Worm (Caenorhabditis elegans) whole organism, L2 larva: Measurements from ENCODE around the gene K09H11.11.

Experiments
- C34F6.9 ChIP-seq: fragments of 150-350 bp; optimal IDR thresholded peaks from 2 replicates; lab custom pipeline; 2014; ENCODE audit warnings: missing biosample characterization, missing genetic modification characterization
- elt-1 ChIP-seq: fragments of 150-350 bp; optimal IDR thresholded peaks from 2 replicates; lab custom pipeline; 2014; ENCODE audit warnings: missing biosample characterization, missing genetic modification characterization
- lin-13 ChIP-seq: fragments of 150-350 bp; optimal IDR thresholded peaks from 2 replicates; lab custom pipeline; 2014; ENCODE audit warnings: missing biosample characterization, missing genetic modification reagents, missing genetic modification characterization
- lsy-2 ChIP-seq, 2 experiments: fragments of 150-350 bp in 1 of 2; sonication (generic microtip) in 1 of 2; optimal IDR thresholded peaks; 2 replicates each; lab custom pipeline; 2014 to 2017; ENCODE audit warnings: missing biosample characterization in 2 of 2, missing genetic modification characterization in 2 of 2
- nhr-12 ChIP-seq: fragments of 150-350 bp; optimal IDR thresholded peaks from 2 replicates; lab custom pipeline; 2014; ENCODE audit warnings: missing biosample characterization, missing genetic modification characterization
- nhr-129 ChIP-seq: fragments of 150-350 bp; optimal IDR thresholded peaks from 2 replicates; lab custom pipeline; 2014; ENCODE audit warnings: missing biosample characterization, missing genetic modification characterization
- nhr-237 ChIP-seq: fragments of 150-350 bp; optimal IDR thresholded peaks from 2 replicates; lab custom pipeline; 2014; ENCODE audit warnings: missing biosample characterization, missing genetic modification characterization
- unc-39 ChIP-seq: fragments of 150-350 bp; optimal IDR thresholded peaks from 2 replicates; lab custom pipeline; 2014; ENCODE audit warnings: missing biosample characterization, missing genetic modification characterization
- ztf-4 ChIP-seq: fragments of 150-350 bp; optimal IDR thresholded peaks from 2 replicates; lab custom pipeline; 2014; ENCODE audit warnings: missing biosample characterization, missing genetic modification characterization

ce11 chrV:5799373-5799772 is 44.3 kb upstream of the K09H11.11 start, which contains the start of gene cyn-17:
- TF ChIP-seq nhr-129 (tag; lab: Kevin White, UChicago) (no peak), ztf-4 (no peak), nhr-237 (tag; lab: Kevin White, UChicago) (no peak), C34F6.9 (no peak), lsy-2 (tag; optimal IDR thresholded peaks at IDR 0.05; lab: Kevin White, UChicago) (no peak), nhr-12 (tag; lab: Kevin White, UChicago) (no peak), unc-39 (tag; lab: Kevin White, UChicago) (no peak), lin-13 (no peak), elt-1 (tag; lab: Kevin White, UChicago) (no peak)
